Fruit fly (Drosophila melanogaster) whole organism, prepupa: ENCODE measurements around the gene CG43673.

ENCODE experiments used
- Blimp-1 ChIP-seq: fragments of 200-800 bp; sonication (Bioruptor generic); optimal IDR thresholded peaks from 3 replicates; lab custom pipeline; 2017; ENCODE audit warnings: missing biosample characterization, missing genetic modification characterization, mild to moderate bottlenecking, moderate library complexity, missing genetic modification reagents
- CG10631 ChIP-seq: fragments of 200-800 bp; sonication (Bioruptor generic); optimal IDR thresholded peaks from 2 replicates; lab custom pipeline; 2016; ENCODE audit warnings: missing biosample characterization, missing genetic modification characterization
- CG10669 ChIP-seq: fragments of 200-800 bp; sonication (Bioruptor generic); optimal IDR thresholded peaks from 3 replicates; lab custom pipeline; 2018; ENCODE audit warnings: missing biosample characterization, mild to moderate bottlenecking, missing genetic modification characterization, moderate library complexity
- CG11294 ChIP-seq: fragments of 200-800 bp; sonication (Bioruptor generic); IDR thresholded peaks from 2 replicates; pipeline ENCODE4 v1.3.6; 2022; ENCODE audit warnings: missing biosample characterization, missing genetic modification characterization
- CG15336 ChIP-seq: fragments of 200-800 bp; sonication (Bioruptor generic); IDR thresholded peaks from 2 replicates; pipeline ENCODE4 v1.3.6; 2022; ENCODE audit warnings: missing biosample characterization, missing genetic modification characterization
- CG16779 ChIP-seq: fragments of 200-800 bp; sonication (Bioruptor generic); optimal IDR thresholded peaks from 3 replicates; lab custom pipeline; 2017; ENCODE audit warnings: missing biosample characterization, mild to moderate bottlenecking, missing genetic modification characterization
- CG31627 ChIP-seq: fragments of 200-800 bp; sonication (Bioruptor generic); optimal IDR thresholded peaks from 3 replicates; lab custom pipeline; 2016; ENCODE audit warnings: missing biosample characterization, missing genetic modification characterization
- CG34406 ChIP-seq: fragments of 200-800 bp; sonication (Bioruptor generic); optimal IDR thresholded peaks from 3 replicates; lab custom pipeline; 2016; ENCODE audit warnings: missing biosample characterization, missing genetic modification characterization
- CG3919 ChIP-seq: fragments of 200-800 bp; sonication (Bioruptor generic); optimal IDR thresholded peaks from 3 replicates; lab custom pipeline; 2016; ENCODE audit warnings: missing biosample characterization, missing genetic modification characterization
- CG4318 ChIP-seq: fragments of 200-800 bp; sonication (Bioruptor generic); optimal IDR thresholded peaks from 3 replicates; lab custom pipeline; 2017; ENCODE audit warnings: missing biosample characterization, mild to moderate bottlenecking, missing genetic modification characterization
- CG6163 ChIP-seq: fragments of 200-800 bp; sonication (Bioruptor generic); IDR thresholded peaks from 3 replicates; pipeline ENCODE4 v1.3.6; 2022; ENCODE audit warnings: missing biosample characterization, missing genetic modification characterization
- CG6276 ChIP-seq: fragments of 200-800 bp; sonication (Bioruptor generic); optimal IDR thresholded peaks from 2 replicates; lab custom pipeline; 2017; ENCODE audit warnings: missing biosample characterization, mild to moderate bottlenecking, missing genetic modification characterization
- CG6792 ChIP-seq: fragments of 200-800 bp; sonication (Bioruptor generic); optimal IDR thresholded peaks from 3 replicates; lab custom pipeline; 2016; ENCODE audit warnings: missing biosample characterization, missing genetic modification characterization
- CG6808 ChIP-seq: fragments of 200-800 bp; sonication (Bioruptor generic); optimal IDR thresholded peaks from 3 replicates; lab custom pipeline; 2017; ENCODE audit warnings: missing biosample characterization, missing genetic modification characterization, mild to moderate bottlenecking, moderate library complexity, missing genetic modification reagents
- CG6854 ChIP-seq: fragments of 200-800 bp; sonication (Bioruptor generic); optimal IDR thresholded peaks from 2 replicates; lab custom pipeline; 2017; ENCODE audit warnings: missing biosample characterization, mild to moderate bottlenecking, missing genetic modification characterization
- CG8319 ChIP-seq: fragments of 200-800 bp; sonication (Bioruptor generic); optimal IDR thresholded peaks from 3 replicates; lab custom pipeline; 2016; ENCODE audit warnings: missing biosample characterization, missing genetic modification characterization
- CG9139 ChIP-seq: fragments of 200-800 bp; sonication (Bioruptor generic); optimal IDR thresholded peaks from 3 replicates; lab custom pipeline; 2017; ENCODE audit warnings: missing biosample characterization, mild to moderate bottlenecking, missing genetic modification characterization
- Eip75B ChIP-seq: fragments of 200-800 bp; sonication (Bioruptor generic); optimal IDR thresholded peaks from 3 replicates; lab custom pipeline; 2016; ENCODE audit warnings: missing biosample characterization, missing genetic modification characterization
- Ets21C ChIP-seq: fragments of 200-800 bp; sonication (Bioruptor generic); optimal IDR thresholded peaks from 3 replicates; lab custom pipeline; 2016; ENCODE audit warnings: missing biosample characterization, missing genetic modification characterization
- Ets96B ChIP-seq: fragments of 200-800 bp; optimal IDR thresholded peaks from 2 replicates; lab custom pipeline; 2019; ENCODE audit warnings: missing biosample characterization, mild to moderate bottlenecking, missing genetic modification characterization, moderate library complexity
- Hr38 ChIP-seq: sonication (Bioruptor generic); optimal IDR thresholded peaks from 2 replicates; lab custom pipeline; 2016; ENCODE audit warnings: missing biosample characterization, missing genetic modification characterization
- Hr39 ChIP-seq: fragments of 200-800 bp; sonication (Bioruptor generic); optimal IDR thresholded peaks from 2 replicates; lab custom pipeline; 2016; ENCODE audit warnings: missing biosample characterization, missing genetic modification characterization
- Hr4 ChIP-seq: fragments of 200-800 bp; sonication (Bioruptor generic); optimal IDR thresholded peaks from 3 replicates; lab custom pipeline; 2016; ENCODE audit warnings: missing biosample characterization, missing genetic modification characterization
- OdsH ChIP-seq: fragments of 200-800 bp; sonication (Bioruptor generic); optimal IDR thresholded peaks from 3 replicates; lab custom pipeline; 2016; ENCODE audit warnings: missing biosample characterization, missing genetic modification characterization
- Smox ChIP-seq: fragments of 200-800 bp; sonication (Bioruptor generic); optimal IDR thresholded peaks from 3 replicates; lab custom pipeline; 2016; ENCODE audit warnings: missing biosample characterization, missing genetic modification characterization
- Sox102F ChIP-seq: fragments of 200-800 bp; sonication (Bioruptor generic); optimal IDR thresholded peaks from 2 replicates; lab custom pipeline; 2016; ENCODE audit warnings: missing biosample characterization, mild to moderate bottlenecking, missing genetic modification characterization
- Sox15 ChIP-seq: fragments of 200-800 bp; sonication (Bioruptor generic); optimal IDR thresholded peaks from 3 replicates; lab custom pipeline; 2016; ENCODE audit warnings: missing biosample characterization, missing genetic modification characterization
- dac ChIP-seq: fragments of 200-800 bp; sonication (Bioruptor generic); optimal IDR thresholded peaks from 2 replicates; lab custom pipeline; 2017; ENCODE audit warnings: missing biosample characterization, mild to moderate bottlenecking, missing genetic modification characterization
- dsx ChIP-seq: fragments of 200-800 bp; optimal IDR thresholded peaks from 3 replicates; lab custom pipeline; 2019; ENCODE audit warnings: missing biosample characterization, mild to moderate bottlenecking, missing genetic modification characterization, moderate library complexity; ENCODE audit not compliant: poor library complexity, severe bottlenecking
- fd59A ChIP-seq: fragments of 200-800 bp; sonication (Bioruptor generic); optimal IDR thresholded peaks from 2 replicates; lab custom pipeline; 2017; ENCODE audit warnings: missing biosample characterization, mild to moderate bottlenecking, missing genetic modification characterization, missing genetic modification reagents
- fd85E ChIP-seq: fragments of 200-800 bp; sonication (Bioruptor generic); optimal IDR thresholded peaks from 3 replicates; lab custom pipeline; 2016; ENCODE audit warnings: missing biosample characterization, missing genetic modification characterization
- fkh ChIP-seq: fragments of 200-800 bp; sonication (Bioruptor generic); optimal IDR thresholded peaks from 3 replicates; lab custom pipeline; 2017; ENCODE audit warnings: missing biosample characterization, mild to moderate bottlenecking, missing genetic modification characterization, moderate library complexity
- lz ChIP-seq: fragments of 200-800 bp; sonication (Bioruptor generic); optimal IDR thresholded peaks from 3 replicates; lab custom pipeline; 2016; ENCODE audit warnings: missing biosample characterization, missing genetic modification characterization
- pdm3 ChIP-seq: fragments of 200-800 bp; sonication (Bioruptor generic); optimal IDR thresholded peaks from 3 replicates; lab custom pipeline; 2016; ENCODE audit warnings: missing biosample characterization, missing genetic modification characterization
- salr ChIP-seq, 2 experiments: fragments of 200-800 bp; sonication (Bioruptor generic); optimal IDR thresholded peaks; 3 replicates each; lab custom pipeline; 2016 to 2018; ENCODE audit warnings: missing biosample characterization in 2 of 2, missing genetic modification characterization in 2 of 2, mild to moderate bottlenecking in 1 of 2
- spab ChIP-seq: fragments of 200-800 bp; sonication (Bioruptor generic); optimal IDR thresholded peaks from 2 replicates; lab custom pipeline; 2017; ENCODE audit warnings: missing biosample characterization, mild to moderate bottlenecking, missing genetic modification characterization, missing genetic modification reagents
- ss ChIP-seq, 2 experiments: fragments of 200-800 bp; sonication (Bioruptor generic); optimal IDR thresholded peaks; 2 replicates in 1 of 2; 3 replicates in 1 of 2; lab custom pipeline; 2017 to 2018; ENCODE audit warnings: mild to moderate bottlenecking in 2 of 2, missing biosample characterization in 2 of 2, missing genetic modification characterization in 2 of 2, moderate library complexity in 1 of 2
- svp ChIP-seq: fragments of 200-800 bp; sonication (Bioruptor generic); peaks from one replicate; lab custom pipeline; 2016; ENCODE audit warnings: missing biosample characterization, missing genetic modification characterization
- topi ChIP-seq: fragments of 200-800 bp; sonication (Bioruptor generic); optimal IDR thresholded peaks from 3 replicates; lab custom pipeline; 2016; ENCODE audit warnings: missing biosample characterization, missing genetic modification characterization
- vri ChIP-seq: fragments of 200-800 bp; sonication (Bioruptor generic); optimal IDR thresholded peaks from 3 replicates; lab custom pipeline; 2016; ENCODE audit warnings: missing biosample characterization, mild to moderate bottlenecking, missing genetic modification characterization

The CG43673 gene

dm6 chrX:15760447-15761297, 18.3 kb upstream of the CG43673 start, which contains the start of the genes Graf and mRpL3 (continued):
- no peak for TF ChIP-seq CG6276 (GFP tag; lab: Kevin White, UChicago)

dm6 chrX:15761298-15761640, 17.7 kb upstream of the CG43673 start:
- TF ChIP-seq CG15336 (GFP tag; lab: Robert Waterston, UW) (no peak), OdsH (GFP tag; lab: Kevin White, UChicago) (no peak), Hr4 (GFP tag; lab: Kevin White, UChicago) (no peak), Smox (no peak), Hr39 (GFP tag; lab: Kevin White, UChicago) (no peak), salr (GFP tag; optimal IDR thresholded peaks at IDR 0.05; lab: Kevin White, UChicago) (no peak), CG8319 (GFP tag; lab: Kevin White, UChicago) (no peak), svp (GFP tag; lab: Kevin White, UChicago) (no peak), CG10631 (GFP tag; lab: Kevin White, UChicago) (no peak), fd85E (GFP tag; lab: Kevin White, UChicago) (no peak), Blimp-1 (GFP tag; lab: Kevin White, UChicago) (no peak), Hr38 (GFP tag; lab: Kevin White, UChicago) (no peak), CG9139 (GFP tag; lab: Kevin White, UChicago) (no peak), CG4318 (GFP tag; lab: Kevin White, UChicago) (no peak), CG3919 (no peak)

- TF ChIP-seq lz (GFP tag; lab: Kevin White, UChicago) (no peak), Ets96B (tag; lab: Kevin White, UChicago) (no peak), CG34406 (GFP tag; lab: Kevin White, UChicago) (no peak), dsx (no peak), Hr38 (GFP tag; lab: Kevin White, UChicago) (no peak), CG9139 (GFP tag; lab: Kevin White, UChicago) (no peak), CG3919 (no peak), ss (GFP tag; optimal IDR thresholded peaks at IDR 0.05; lab: Kevin White, UChicago) (no peak), CG6792 (GFP tag; lab: Kevin White, UChicago) (no peak), Smox (no peak), salr (GFP tag; optimal IDR thresholded peaks at IDR 0.05; lab: Kevin White, UChicago) (no peak), dac (GFP tag; lab: Kevin White, UChicago) (no peak), fd85E (GFP tag; lab: Kevin White, UChicago) (no peak), Ets21C (GFP tag; lab: Kevin White, UChicago) (no peak), CG4318 (GFP tag; lab: Kevin White, UChicago) (no peak), CG11294 (GFP tag; lab: Robert Waterston, UW) (no peak), fd59A (GFP tag; lab: Kevin White, UChicago) (no peak), vri (no peak), CG10631 (GFP tag; lab: Kevin White, UChicago) (no peak)
Observed at dm6 chrX:15762723-15763122, 16.2 kb upstream of the CG43673 start, which contains the start of gene Polr3A. Gene Polr3A, plus strand, starts transcription at chrX:15762956.

- TF ChIP-seq Sox102F (GFP tag; lab: Kevin White, UChicago), result no peak
- TF ChIP-seq dsx, result no peak
- no peak for TF ChIP-seq CG10669
- no peak for TF ChIP-seq CG31627 (GFP tag; lab: Kevin White, UChicago)
- TF ChIP-seq salr (GFP tag; optimal IDR thresholded peaks at IDR 0.05; lab: Kevin White, UChicago), result no peak
- TF ChIP-seq vri, result no peak
- no peak for TF ChIP-seq CG3919
- TF ChIP-seq fkh, result no peak
- TF ChIP-seq Ets96B (tag; lab: Kevin White, UChicago), result no peak
- no peak for TF ChIP-seq topi (GFP tag; lab: Kevin White, UChicago)
- TF ChIP-seq CG9139 (GFP tag; lab: Kevin White, UChicago), result no peak
- TF ChIP-seq pdm3, result no peak
- TF ChIP-seq Sox15 (GFP tag; lab: Kevin White, UChicago), result no peak
- no peak for TF ChIP-seq Eip75B
- no peak for TF ChIP-seq CG6163 (GFP tag; lab: Robert Waterston, UW)
- TF ChIP-seq fd85E (GFP tag; lab: Kevin White, UChicago), result no peak
- TF ChIP-seq CG6854 (GFP tag; lab: Kevin White, UChicago), result no peak
- no peak for TF ChIP-seq spab (GFP tag; lab: Kevin White, UChicago)
- no peak for TF ChIP-seq CG6808 (GFP tag; lab: Kevin White, UChicago)
- no peak for TF ChIP-seq CG16779 (tag; lab: Kevin White, UChicago)
Observed at dm6 chrX:15766395-15766866, 12.5 kb upstream of the CG43673 start, which contains the start of gene CG8952. Gene CG8952, minus strand, starts transcription at chrX:15766445.
